Fruit fly (Drosophila melanogaster) whole organism, pupa: ENCODE results near the gene CG13133.

ENCODE experiments used
- CG12605 ChIP-seq: fragments of 200-800 bp; sonication (Bioruptor generic); IDR thresholded peaks from 2 replicates; pipeline ENCODE4 v1.3.6; 2022; ENCODE audit warnings: missing biosample characterization, missing genetic modification characterization
- CG14655 ChIP-seq: fragments of 200-800 bp; sonication (Bioruptor generic); optimal IDR thresholded peaks from 3 replicates; lab custom pipeline; 2017; ENCODE audit warnings: mild to moderate bottlenecking, missing biosample characterization, missing genetic modification reagents, missing genetic modification characterization
- CG15710 ChIP-seq: fragments of 200-800 bp; sonication (Bioruptor generic); optimal IDR thresholded peaks from 2 replicates; lab custom pipeline; 2018; ENCODE audit warnings: missing biosample characterization, mild to moderate bottlenecking, missing genetic modification characterization, moderate library complexity
- CG17806 ChIP-seq: fragments of 200-800 bp; sonication (Bioruptor generic); optimal IDR thresholded peaks from 2 replicates; lab custom pipeline; 2018; ENCODE audit warnings: missing biosample characterization, mild to moderate bottlenecking, missing genetic modification characterization, moderate library complexity
- CG4496 ChIP-seq: fragments of 200-800 bp; sonication (Bioruptor generic); IDR thresholded peaks from 3 replicates; pipeline ENCODE4 v1.3.6; 2022; ENCODE audit warnings: missing biosample characterization, missing genetic modification characterization
- CG9948 ChIP-seq: fragments of 200-800 bp; sonication (Bioruptor generic); optimal IDR thresholded peaks from 2 replicates; lab custom pipeline; 2018; ENCODE audit warnings: missing biosample characterization, mild to moderate bottlenecking, missing genetic modification characterization, moderate library complexity
- D1 ChIP-seq: fragments of 200-800 bp; sonication (Bioruptor generic); optimal IDR thresholded peaks from 2 replicates; lab custom pipeline; 2018; ENCODE audit warnings: missing biosample characterization, mild to moderate bottlenecking, missing genetic modification characterization, moderate library complexity
- EcR ChIP-seq: fragments of 200-800 bp; sonication (Bioruptor generic); optimal IDR thresholded peaks from 3 replicates; lab custom pipeline; 2019; ENCODE audit warnings: missing biosample characterization, missing genetic modification characterization, mild to moderate bottlenecking, moderate library complexity, missing genetic modification reagents
- Pif1A ChIP-seq: fragments of 200-800 bp; sonication (Bioruptor generic); optimal IDR thresholded peaks from 3 replicates; lab custom pipeline; 2016; ENCODE audit warnings: missing biosample characterization, missing genetic modification characterization
- Pif1B ChIP-seq: fragments of 200-800 bp; sonication (Bioruptor generic); optimal IDR thresholded peaks from 3 replicates; lab custom pipeline; 2016; ENCODE audit warnings: missing biosample characterization, missing genetic modification characterization
- Snoo ChIP-seq: fragments of 200-800 bp; sonication (Bioruptor generic); optimal IDR thresholded peaks from 3 replicates; lab custom pipeline; 2017; ENCODE audit warnings: missing biosample characterization, mild to moderate bottlenecking, missing genetic modification characterization, inconsistent platforms
- fd96Ca ChIP-seq: fragments of 200-800 bp; sonication (Bioruptor generic); IDR thresholded peaks from 3 replicates; pipeline ENCODE4 v1.3.6; 2022; ENCODE audit warnings: missing biosample characterization, missing genetic modification characterization
- gl ChIP-seq: fragments of 200-800 bp; sonication (Bioruptor generic); optimal IDR thresholded peaks from 2 replicates; lab custom pipeline; 2018; ENCODE audit warnings: missing biosample characterization, mild to moderate bottlenecking, missing genetic modification characterization

- TF ChIP-seq Pif1B (GFP tag; lab: Kevin White, UChicago) (no peak), D1 (tag; lab: Kevin White, UChicago) (no peak), gl (tag; lab: Kevin White, UChicago) (no peak), CG14655 (GFP tag; lab: Kevin White, UChicago) (no peak), CG17806 (tag; lab: Kevin White, UChicago) (no peak), CG4496 (no peak), Pif1A (GFP tag; lab: Kevin White, UChicago) (no peak), fd96Ca (GFP tag; lab: Robert Waterston, UW) (no peak), EcR (GFP tag; lab: Kevin White, UChicago) (no peak), CG12605 (no peak), CG9948 (tag; lab: Kevin White, UChicago) (no peak), Snoo (tag; lab: Kevin White, UChicago) (no peak), CG15710 (tag; lab: Kevin White, UChicago) (no peak)
Measured at dm6 chr2L:10093788-10094187, 1.6 kb upstream of the CG13133 start, which contains the start of gene CG34109.
